Fruit fly (Drosophila melanogaster): ENCODE data around the gene CG42818.

Gene CG42818

DNA sequence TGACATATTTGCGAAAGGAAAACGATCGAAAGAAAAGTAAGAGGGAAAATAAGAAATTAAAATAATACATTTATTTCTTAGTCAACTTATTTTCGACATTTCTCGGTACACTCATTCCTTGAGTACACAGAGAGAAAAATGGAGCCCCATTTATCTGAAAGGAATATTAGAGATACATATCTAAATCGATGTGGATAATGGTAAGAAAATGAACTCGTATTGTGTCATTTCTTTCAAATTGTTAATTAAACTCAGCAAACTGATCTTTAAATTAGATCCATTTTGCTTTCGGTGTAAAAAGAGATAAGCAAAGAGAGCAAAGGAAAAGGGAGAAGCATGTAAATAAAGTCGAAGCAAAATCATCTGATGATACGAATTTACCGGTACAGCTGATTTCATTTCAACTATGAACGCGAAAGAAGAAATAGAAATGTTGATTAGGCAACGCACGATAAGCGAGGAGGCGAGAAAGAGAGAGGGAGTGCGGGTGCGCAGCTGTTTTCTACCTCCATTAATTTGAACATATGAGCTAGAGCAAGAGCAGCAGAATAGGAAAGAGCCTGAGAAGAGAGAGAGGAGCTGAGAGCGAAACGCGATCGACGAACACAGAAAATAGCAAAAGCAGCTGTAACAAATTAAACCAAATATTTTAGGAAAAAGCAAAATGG is 44.1 kb downstream of the CG42818 start (continued):
- TF ChIP-seq CG33557 (GFP tag; optimal IDR thresholded peaks at IDR 0.05) = peak; percentile 50
- no peak for TF ChIP-seq hkb (optimal IDR thresholded peaks at IDR 0.05)
- no peak for TF ChIP-seq hkb (GFP tag; IDR thresholded peaks at IDR 0.05)
- peak; percentile 78 for TF ChIP-seq CG16815 (GFP tag; optimal IDR thresholded peaks at IDR 0.05)
- no peak for TF ChIP-seq toy (GFP tag; IDR thresholded peaks at IDR 0.05)
- TF ChIP-seq Atf3 (GFP tag; optimal IDR thresholded peaks at IDR 0.05) = peak; percentile 74
- TF ChIP-seq inv (GFP tag; IDR thresholded peaks at IDR 0.05; ENCODE audit: partially characterized antibody) = no peak
- no peak for TF ChIP-seq ato (GFP tag; IDR thresholded peaks at IDR 0.05; ENCODE audit: partially characterized antibody)
- TF ChIP-seq Med (GFP tag) = peak; percentile 98
- TF ChIP-seq Trl (optimal IDR thresholded peaks at IDR 0.05) = peak; percentile 68 to 87
- TF ChIP-seq Trl (GFP tag; optimal IDR thresholded peaks at IDR 0.05) = peak; percentile 65
- peak; percentile 89 for TF ChIP-seq chn (GFP tag; optimal IDR thresholded peaks at IDR 0.05)

DNA sequence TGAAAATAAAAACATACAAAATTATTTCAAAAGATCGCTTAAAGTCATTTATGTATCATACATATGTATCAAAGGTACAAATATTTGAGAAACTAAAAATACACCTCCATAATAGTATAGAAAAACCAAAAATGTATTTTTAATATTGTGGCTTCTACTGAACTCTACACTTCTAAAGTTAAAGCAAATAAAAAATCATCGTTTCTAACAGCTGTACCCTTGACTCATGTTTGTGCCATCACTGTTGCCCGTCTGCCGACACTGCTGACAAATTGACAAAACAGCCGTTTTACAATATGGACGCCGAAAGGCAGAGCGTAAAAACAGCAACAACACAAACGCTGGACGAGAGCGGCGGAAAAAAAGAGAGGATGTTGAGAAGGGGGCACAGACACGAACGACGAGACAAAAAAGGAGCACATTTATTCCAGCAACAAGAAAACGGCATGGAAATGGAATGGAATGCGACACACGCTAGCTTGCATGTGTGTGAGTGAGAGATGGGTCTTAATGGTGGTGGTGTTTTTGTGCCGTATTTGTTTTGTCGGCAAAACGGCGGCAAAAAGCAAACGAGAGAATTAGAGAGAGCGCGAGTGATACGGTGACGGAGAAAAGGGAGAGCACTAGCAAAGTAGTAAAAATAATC is 44.7 kb downstream of the CG42818 start:
- TF ChIP-seq NC2α (GFP tag; optimal IDR thresholded peaks at IDR 0.05) = peak; percentile 70
- TF ChIP-seq CG17912 (GFP tag; optimal IDR thresholded peaks at IDR 0.05) = peak; percentile 40
- TF ChIP-seq CG1602 (GFP tag; optimal IDR thresholded peaks at IDR 0.05) = peak; percentile 79
- peak; percentile 92 for TF ChIP-seq gem (tag; optimal IDR thresholded peaks at IDR 0.05)
- peak; percentile 91 for TF ChIP-seq CG18262 (tag; optimal IDR thresholded peaks at IDR 0.05)
- TF ChIP-seq CG14860 (GFP tag; IDR thresholded peaks at IDR 0.05; ENCODE audit: partially characterized antibody) = no peak
- peak; percentile 56 for TF ChIP-seq Ets97D (GFP tag; optimal IDR thresholded peaks at IDR 0.05)
- TF ChIP-seq fru (optimal IDR thresholded peaks at IDR 0.05) = no peak
- no peak for TF ChIP-seq otp (GFP tag; IDR thresholded peaks at IDR 0.05)
- no peak for TF ChIP-seq CG34224 (GFP tag; IDR thresholded peaks at IDR 0.05; ENCODE audit: partially characterized antibody)
- TF ChIP-seq dpn (GFP tag; optimal IDR thresholded peaks at IDR 0.05) = peak; percentile 79 to 88
- TF ChIP-seq CG13894 (tag; optimal IDR thresholded peaks at IDR 0.05) = peak; percentile 28
- no peak for TF ChIP-seq Awh (GFP tag; IDR thresholded peaks at IDR 0.05)
- TF ChIP-seq MESR4 (GFP tag; optimal IDR thresholded peaks at IDR 0.05) = no peak
- peak; percentile 91 for TF ChIP-seq CG17359 (tag; optimal IDR thresholded peaks at IDR 0.05)
- no peak for TF ChIP-seq ssp (GFP tag; IDR thresholded peaks at IDR 0.05)
- peak; percentile 87 for TF ChIP-seq CG11504 (tag; optimal IDR thresholded peaks at IDR 0.05)
- peak; percentile 77 for TF ChIP-seq psq (GFP tag; optimal IDR thresholded peaks at IDR 0.05)
- TF ChIP-seq CG10267 (tag; optimal IDR thresholded peaks at IDR 0.05) = peak; percentile 68
- TF ChIP-seq prd (optimal IDR thresholded peaks at IDR 0.05) = no peak
- no peak for TF ChIP-seq prd (GFP tag; IDR thresholded peaks at IDR 0.05)
- no peak for TF ChIP-seq Lpt (GFP tag; optimal IDR thresholded peaks at IDR 0.05)
- TF ChIP-seq CG15011 (GFP tag; optimal IDR thresholded peaks at IDR 0.05) = peak; percentile 81
- TF ChIP-seq CG4820 (GFP tag; optimal IDR thresholded peaks at IDR 0.05) = peak; percentile 63
- TF ChIP-seq usp (GFP tag; optimal IDR thresholded peaks at IDR 0.05) = no peak
- TF ChIP-seq stwl (tag; optimal IDR thresholded peaks at IDR 0.05) = no peak
- TF ChIP-seq sens (GFP tag) = peak; percentile 95
- peak; percentile 32 for TF ChIP-seq slou (GFP tag; optimal IDR thresholded peaks at IDR 0.05)
- peak; percentile 79 for TF ChIP-seq CG16815 (GFP tag; optimal IDR thresholded peaks at IDR 0.05)
- TF ChIP-seq MTF-1 (GFP tag; optimal IDR thresholded peaks at IDR 0.05; ENCODE audit: borderline replicate concordance) = peak; percentile 13
- TF ChIP-seq zen (tag; optimal IDR thresholded peaks at IDR 0.05) = peak; percentile 82
- TF ChIP-seq Med (GFP tag) = peak; percentile 97
- no peak for TF ChIP-seq Rfx (GFP tag; IDR thresholded peaks at IDR 0.05)
- no peak for TF ChIP-seq HLH4C (GFP tag; IDR thresholded peaks at IDR 0.05; ENCODE audit: partially characterized antibody)
- no peak for TF ChIP-seq vnd (GFP tag; IDR thresholded peaks at IDR 0.05; ENCODE audit: partially characterized antibody)
- peak; percentile 89 for TF ChIP-seq unpg (GFP tag; optimal IDR thresholded peaks at IDR 0.05)
- no peak for TF ChIP-seq CG2129 (GFP tag; IDR thresholded peaks at IDR 0.05; ENCODE audit: partially characterized antibody)
- TF ChIP-seq CG7372 (GFP tag; IDR thresholded peaks at IDR 0.05) = no peak
- peak; percentile 84 for TF ChIP-seq ind (GFP tag; optimal IDR thresholded peaks at IDR 0.05)
